Worm (Caenorhabditis elegans) whole organism, L2 larva: ENCODE measurements around the gene F22F7.3.

Source experiments
- dmd-4 ChIP-seq: sonication (generic microtip); optimal IDR thresholded peaks from 2 replicates; lab custom pipeline; 2017; ENCODE audit warnings: missing biosample characterization, missing genetic modification characterization
- elt-1 ChIP-seq: fragments of 150-350 bp; optimal IDR thresholded peaks from 2 replicates; lab custom pipeline; 2014; ENCODE audit warnings: missing biosample characterization, missing genetic modification characterization
- elt-3 ChIP-seq: sonication (generic microtip); optimal IDR thresholded peaks from 2 replicates; lab custom pipeline; 2017; ENCODE audit warnings: missing biosample characterization, missing genetic modification characterization
- ztf-11 ChIP-seq: sonication (generic microtip); optimal IDR thresholded peaks from 2 replicates; lab custom pipeline; 2017; ENCODE audit warnings: missing biosample characterization, missing genetic modification characterization

ce11 chrV:2139918-2140317, 29.4 kb downstream of the F22F7.3 start, which contains the start of gene F22F7.7:
- TF ChIP-seq elt-1 (tag; lab: Kevin White, UChicago) (no peak), dmd-4 (no peak), elt-3 (tag; lab: Kevin White, UChicago) (no peak), ztf-11 (tag; lab: Kevin White, UChicago) (no peak)
